Worm (Caenorhabditis elegans) whole organism, mixed stage, embryonic: ENCODE measurements around the gene F14F8.14.
"Not testable (repeated sequence)": the region's sequence is repeated elsewhere in the genome, so short reads cannot be mapped to it uniquely, and the experiment has no call there.

ENCODE experiments used
- elt-1 ChIP-seq: sonication (generic microtip); optimal IDR thresholded peaks from 2 replicates; lab custom pipeline; 2017; ENCODE audit warnings: missing genetic modification characterization, mild to moderate bottlenecking, missing compliant biosample characterization, antibody characterized with exemption, moderate library complexity, borderline replicate concordance; ENCODE audit not compliant: insufficient read depth
- hlh-1 ChIP-seq: fragments of 150-350 bp; optimal IDR thresholded peaks from 2 replicates; lab custom pipeline; 2014; ENCODE audit warnings: missing biosample characterization, missing genetic modification reagents, missing genetic modification characterization
- unc-62 ChIP-seq: fragments of 150-350 bp; optimal IDR thresholded peaks from 2 replicates; lab custom pipeline; 2014; ENCODE audit warnings: missing biosample characterization, missing genetic modification reagents, missing genetic modification characterization

DNA sequence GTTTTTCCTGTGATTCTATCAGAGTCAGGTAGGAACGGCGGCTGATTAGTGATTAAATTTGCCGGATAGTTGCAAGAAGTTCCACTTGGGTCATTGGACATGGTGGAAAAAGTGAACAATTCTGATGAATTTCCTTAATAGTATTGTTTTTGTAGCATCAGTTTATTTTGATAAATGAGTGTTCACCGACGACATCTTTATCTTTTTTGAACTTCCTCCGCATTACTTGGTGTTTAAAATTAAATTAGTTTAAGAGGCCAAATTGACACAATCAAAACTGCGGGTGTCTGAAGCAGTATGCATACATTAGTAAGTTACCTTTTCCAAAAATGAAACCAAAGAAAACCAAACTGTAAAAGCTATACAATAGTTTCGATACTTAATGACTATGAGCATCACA is 17.3 kb downstream of the F14F8.14 start, which contains the start of gene W06G6.11:
- not testable (repeated sequence) for TF ChIP-seq hlh-1 (tag; lab: Kevin White, UChicago); unc-62 (GFP tag; lab: Kevin White, UChicago); elt-1 (tag; lab: Kevin White, UChicago)
